Worm (Caenorhabditis elegans) whole organism, L4/young adult: Measurements from ENCODE around the gene srh-20.

ENCODE experiments used
- W03F9.2 ChIP-seq: fragments of 150-350 bp; optimal IDR thresholded peaks from 2 replicates; lab custom pipeline; 2014; ENCODE audit warnings: missing biosample characterization, missing genetic modification characterization
- dao-5 ChIP-seq: sonication (generic microtip); optimal IDR thresholded peaks from 2 replicates; lab custom pipeline; 2016; ENCODE audit warnings: missing genotype, missing genetic modification characterization, moderate library complexity, missing compliant biosample characterization

DNA sequence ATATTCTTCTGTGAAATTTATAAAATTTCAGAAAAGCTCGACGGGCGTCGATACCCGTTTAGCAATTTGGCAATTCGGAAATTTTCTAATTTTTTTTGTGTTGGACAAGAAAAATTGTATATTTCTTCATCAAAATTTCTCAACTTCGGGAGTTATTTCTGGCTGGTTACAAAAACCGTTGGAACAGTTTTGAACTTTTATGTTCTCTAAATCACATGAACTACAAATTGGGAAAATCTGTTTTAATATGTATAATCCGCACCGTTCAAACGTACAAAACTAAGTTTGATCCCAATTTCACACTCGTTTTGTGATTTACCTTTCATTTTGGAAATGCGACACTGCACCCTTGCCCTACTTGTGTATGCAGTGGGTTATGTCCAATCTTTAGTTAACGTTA lies 39.3 kb upstream of the srh-20 start, which contains the start of gene T19H12.3:
- TF ChIP-seq W03F9.2 (tag; lab: Kevin White, UChicago) (no peak), dao-5 (tag; lab: Kevin White, UChicago) (no peak)
